Worm (Caenorhabditis elegans): ENCODE measurements around the gene gyg-2.

The gyg-2 gene

ce11 chrV:16774428-16774827 is 28.4 kb upstream of the gyg-2 start:
- no peak for TF ChIP-seq lsy-27 (tag; optimal IDR thresholded peaks at IDR 0.05; ENCODE audit: borderline replicate concordance, insufficient read depth)
- TF ChIP-seq sea-2 (GFP tag; IDR thresholded peaks at IDR 0.05), result no peak
- TF ChIP-seq aptf-2 (GFP tag; conservative IDR thresholded peaks at IDR 0.05), result no peak
- 0 out of 2 replicates have a peak, but pooled peaks have one; percentile 28 for TF ChIP-seq nfyb-1 (GFP tag; IDR thresholded peaks at IDR 0.05)
- 0 out of 2 replicates have a peak, but pooled peaks have one; percentile 14 for TF ChIP-seq zfh-2 (GFP tag; conservative IDR thresholded peaks at IDR 0.05)
- TF ChIP-seq madf-10 (tag; optimal IDR thresholded peaks at IDR 0.05), result no peak
- no peak for TF ChIP-seq F57C9.4 (tag; optimal IDR thresholded peaks at IDR 0.05)
- no peak for TF ChIP-seq ztf-25 (GFP tag; IDR thresholded peaks at IDR 0.05)
- TF ChIP-seq hlh-12 (tag; optimal IDR thresholded peaks at IDR 0.05), result no peak
- TF ChIP-seq pbrm-1 (GFP tag; IDR thresholded peaks at IDR 0.05), result no peak
- TF ChIP-seq tbp1 (GFP tag; optimal IDR thresholded peaks at IDR 0.05), result no peak
- TF ChIP-seq lsl-1 (GFP tag; optimal IDR thresholded peaks at IDR 0.05), result no peak
- TF ChIP-seq dox-1 (GFP tag; IDR thresholded peaks at IDR 0.05), result no peak
- TF ChIP-seq F33H1.4 (GFP tag; IDR thresholded peaks at IDR 0.05), result no peak

- TF ChIP-seq sea-2 (GFP tag; IDR thresholded peaks at IDR 0.05) (no peak), zfh-2 (GFP tag; conservative IDR thresholded peaks at IDR 0.05) (peak; percentile 67; the same call in 1 of the 2 replicates), cebp-1 (GFP tag; IDR thresholded peaks at IDR 0.05) (no peak), cebp-1 (tag; optimal IDR thresholded peaks at IDR 0.05) (no peak)
Measured at ce11 chrV:16759937-16760336, 13.9 kb upstream of the gyg-2 start.

- TF ChIP-seq F22D6.2 (tag; optimal IDR thresholded peaks at IDR 0.05) (no peak), ccch-3 (GFP tag; optimal IDR thresholded peaks at IDR 0.05) (no peak), ceh-27 (GFP tag; optimal IDR thresholded peaks at IDR 0.05) (no peak), Y56A3A.18 (GFP tag; IDR thresholded peaks at IDR 0.05) (no peak), aptf-3 (GFP tag; IDR thresholded peaks at IDR 0.05) (no peak)
Measured at ce11 chrV:16756166-16756565, 10.1 kb upstream of the gyg-2 start.

ce11 chrV:16752089-16753030 is 6.3 kb upstream of the gyg-2 start:
- TF ChIP-seq attf-3 (GFP tag; conservative IDR thresholded peaks at IDR 0.05) (no peak), zfh-2 (GFP tag; conservative IDR thresholded peaks at IDR 0.05) (0 out of 2 replicates have a peak, but pooled peaks have one; percentile 14)

- TF ChIP-seq ztf-6 (GFP tag; IDR thresholded peaks at IDR 0.05) (no peak), aptf-2 (GFP tag; conservative IDR thresholded peaks at IDR 0.05) (no peak), F33H1.4 (GFP tag; IDR thresholded peaks at IDR 0.05) (no peak), unc-62 (GFP tag; optimal IDR thresholded peaks at IDR 0.05) (no peak), attf-5 (GFP tag; optimal IDR thresholded peaks at IDR 0.05) (no peak), nhr-27 (tag; optimal IDR thresholded peaks at IDR 0.05) (no peak), chd-7 (tag; optimal IDR thresholded peaks at IDR 0.05) (no peak), madf-10 (tag; optimal IDR thresholded peaks at IDR 0.05) (no peak), ceh-79 (tag; optimal IDR thresholded peaks at IDR 0.05) (no peak), ama-1 (optimal IDR thresholded peaks at IDR 0.05) (no peak), ama-1 (GFP tag; optimal IDR thresholded peaks at IDR 0.05) (no peak)
Measured at ce11 chrV:16749473-16749872, 3.4 kb upstream of the gyg-2 start.
